Worm (Caenorhabditis elegans) whole organism, L2 larva: ENCODE results near the gene rpn-13.

Experiments used
- C34F6.9 ChIP-seq: fragments of 150-350 bp; optimal IDR thresholded peaks from 2 replicates; lab custom pipeline; 2014; ENCODE audit warnings: missing biosample characterization, missing genetic modification characterization
- R02D3.7 ChIP-seq: fragments of 150-350 bp; optimal IDR thresholded peaks from 2 replicates; lab custom pipeline; 2014; ENCODE audit warnings: missing biosample characterization, missing genetic modification characterization
- Y55F3AM.14 ChIP-seq: fragments of 200-800 bp; sonication (Bioruptor generic); optimal IDR thresholded peaks from 2 replicates; lab custom pipeline; 2018; ENCODE audit warnings: mild to moderate bottlenecking, missing genetic modification characterization, missing compliant biosample characterization
- alr-1 ChIP-seq: fragments of 150-350 bp; optimal IDR thresholded peaks from 2 replicates; lab custom pipeline; 2014; ENCODE audit warnings: missing biosample characterization, missing genetic modification characterization
- aly-2 ChIP-seq: fragments of 150-350 bp; optimal IDR thresholded peaks from 2 replicates; lab custom pipeline; 2014; ENCODE audit warnings: missing biosample characterization, missing genetic modification characterization
- ama-1 ChIP-seq: fragments of 150-350 bp; optimal IDR thresholded peaks from 2 replicates; lab custom pipeline; 2018; ENCODE audit warnings: inconsistent platforms
- blmp-1 ChIP-seq: sonication (generic microtip); optimal IDR thresholded peaks from 2 replicates; lab custom pipeline; 2017; ENCODE audit warnings: missing genetic modification characterization, mild to moderate bottlenecking, missing compliant biosample characterization, antibody characterized with exemption, moderate library complexity; ENCODE audit not compliant: insufficient read depth
- ceh-16 ChIP-seq: fragments of 150-350 bp; optimal IDR thresholded peaks from 2 replicates; lab custom pipeline; 2014; ENCODE audit warnings: missing biosample characterization, missing genetic modification characterization
- ceh-82 ChIP-seq: fragments of 150-350 bp; optimal IDR thresholded peaks from 2 replicates; lab custom pipeline; 2014; ENCODE audit warnings: missing biosample characterization, missing genetic modification characterization
- crh-2 ChIP-seq: sonication (generic microtip); optimal IDR thresholded peaks from 2 replicates; lab custom pipeline; 2017; ENCODE audit warnings: missing biosample characterization, missing genetic modification characterization
- dmd-4 ChIP-seq: sonication (generic microtip); optimal IDR thresholded peaks from 2 replicates; lab custom pipeline; 2017; ENCODE audit warnings: missing biosample characterization, missing genetic modification characterization
- elt-1 ChIP-seq: fragments of 150-350 bp; optimal IDR thresholded peaks from 2 replicates; lab custom pipeline; 2014; ENCODE audit warnings: missing biosample characterization, missing genetic modification characterization
- elt-3 ChIP-seq: sonication (generic microtip); optimal IDR thresholded peaks from 2 replicates; lab custom pipeline; 2017; ENCODE audit warnings: missing biosample characterization, missing genetic modification characterization
- fos-1 ChIP-seq: fragments of 150-350 bp; optimal IDR thresholded peaks from 2 replicates; lab custom pipeline; 2014; ENCODE audit warnings: missing biosample characterization, missing genetic modification characterization
- gmeb-1 ChIP-seq: fragments of 150-350 bp; optimal IDR thresholded peaks from 2 replicates; lab custom pipeline; 2014; ENCODE audit warnings: missing biosample characterization, missing genetic modification characterization
- lin-13 ChIP-seq: fragments of 150-350 bp; optimal IDR thresholded peaks from 2 replicates; lab custom pipeline; 2014; ENCODE audit warnings: missing biosample characterization, missing genetic modification reagents, missing genetic modification characterization
- lin-39 ChIP-seq: fragments of 150-350 bp; optimal IDR thresholded peaks from 2 replicates; lab custom pipeline; 2014; ENCODE audit warnings: missing biosample characterization, missing genetic modification reagents, missing genetic modification characterization
- lsy-2 ChIP-seq, 2 experiments: fragments of 150-350 bp in 1 of 2; sonication (generic microtip) in 1 of 2; optimal IDR thresholded peaks; 2 replicates each; lab custom pipeline; 2014 to 2017; ENCODE audit warnings: missing biosample characterization in 2 of 2, missing genetic modification characterization in 2 of 2
- mab-5 ChIP-seq: fragments of 150-350 bp; optimal IDR thresholded peaks from 2 replicates; lab custom pipeline; 2014; ENCODE audit warnings: missing biosample characterization, missing genetic modification characterization
- mbf-1 ChIP-seq: sonication (generic microtip); optimal IDR thresholded peaks from 2 replicates; lab custom pipeline; 2017; ENCODE audit warnings: missing biosample characterization, missing genetic modification characterization
- mdl-1 ChIP-seq, 2 experiments: fragments of 150-350 bp in 1 of 2; sonication (generic microtip) in 1 of 2; optimal IDR thresholded peaks; 2 replicates each; lab custom pipeline; 2017; ENCODE audit warnings: missing biosample characterization in 2 of 2, missing genetic modification characterization in 2 of 2
- nhr-10 ChIP-seq: sonication (generic microtip); optimal IDR thresholded peaks from 2 replicates; lab custom pipeline; 2017; ENCODE audit warnings: missing biosample characterization, missing genetic modification characterization
- nhr-12 ChIP-seq: fragments of 150-350 bp; optimal IDR thresholded peaks from 2 replicates; lab custom pipeline; 2014; ENCODE audit warnings: missing biosample characterization, missing genetic modification characterization
- nhr-129 ChIP-seq: fragments of 150-350 bp; optimal IDR thresholded peaks from 2 replicates; lab custom pipeline; 2014; ENCODE audit warnings: missing biosample characterization, missing genetic modification characterization
- nhr-21 ChIP-seq: fragments of 150-350 bp; optimal IDR thresholded peaks from 2 replicates; lab custom pipeline; 2014; ENCODE audit warnings: missing biosample characterization, missing genetic modification characterization
- nhr-23 ChIP-seq: fragments of 150-350 bp; optimal IDR thresholded peaks from 2 replicates; lab custom pipeline; 2014; ENCODE audit warnings: missing biosample characterization, missing genetic modification reagents, missing genetic modification characterization
- nhr-237 ChIP-seq: fragments of 150-350 bp; optimal IDR thresholded peaks from 2 replicates; lab custom pipeline; 2014; ENCODE audit warnings: missing biosample characterization, missing genetic modification characterization
- nhr-25 ChIP-seq: fragments of 150-350 bp; sonication (generic microtip); optimal IDR thresholded peaks from 3 replicates; lab custom pipeline; 2014; ENCODE audit warnings: missing biosample characterization, missing genetic modification characterization
- nhr-6 ChIP-seq: fragments of 150-350 bp; optimal IDR thresholded peaks from 2 replicates; lab custom pipeline; 2014; ENCODE audit warnings: missing biosample characterization, missing genetic modification characterization
- nhr-77 ChIP-seq: fragments of 150-350 bp; optimal IDR thresholded peaks from 2 replicates; lab custom pipeline; 2014; ENCODE audit warnings: missing biosample characterization, missing genetic modification characterization
- sem-4 ChIP-seq: fragments of 150-350 bp; optimal IDR thresholded peaks from 2 replicates; lab custom pipeline; 2014; ENCODE audit warnings: missing biosample characterization, missing genetic modification reagents, missing genetic modification characterization
- skn-1 ChIP-seq: sonication (generic microtip); optimal IDR thresholded peaks from 2 replicates; lab custom pipeline; 2017; ENCODE audit warnings: missing biosample characterization, missing genetic modification characterization
- sma-3 ChIP-seq: sonication (generic microtip); optimal IDR thresholded peaks from 2 replicates; lab custom pipeline; 2016; ENCODE audit warnings: missing genetic modification reagents, missing genetic modification characterization, missing compliant biosample characterization
- sma-9 ChIP-seq, 2 experiments: fragments of 150-350 bp in 1 of 2; sonication (generic microtip) in 1 of 2; optimal IDR thresholded peaks; 2 replicates each; lab custom pipeline; 2014 to 2016; ENCODE audit warnings: missing genetic modification characterization in 2 of 2, mild to moderate bottlenecking in 1 of 2, missing biosample characterization in 1 of 2, missing compliant biosample characterization in 1 of 2, missing genetic modification reagents in 1 of 2, moderate library complexity in 1 of 2
- snpc-4 ChIP-seq: fragments of 150-350 bp; optimal IDR thresholded peaks from 2 replicates; lab custom pipeline; 2014; ENCODE audit warnings: missing biosample characterization, missing genetic modification characterization
- unc-39 ChIP-seq: fragments of 150-350 bp; optimal IDR thresholded peaks from 2 replicates; lab custom pipeline; 2014; ENCODE audit warnings: missing biosample characterization, missing genetic modification characterization
- unc-55 ChIP-seq: fragments of 150-350 bp; sonication (generic microtip); optimal IDR thresholded peaks from 3 replicates; lab custom pipeline; 2014; ENCODE audit warnings: missing biosample characterization, missing genetic modification reagents, missing genetic modification characterization
- unc-62 ChIP-seq: fragments of 150-350 bp; optimal IDR thresholded peaks from 2 replicates; lab custom pipeline; 2014; ENCODE audit warnings: missing biosample characterization, missing genetic modification reagents, missing genetic modification characterization
- zag-1 ChIP-seq: fragments of 150-350 bp; optimal IDR thresholded peaks from 2 replicates; lab custom pipeline; 2014; ENCODE audit warnings: missing biosample characterization, missing genetic modification characterization
- ztf-11 ChIP-seq: sonication (generic microtip); optimal IDR thresholded peaks from 2 replicates; lab custom pipeline; 2017; ENCODE audit warnings: missing biosample characterization, missing genetic modification characterization
- ztf-4 ChIP-seq: fragments of 150-350 bp; optimal IDR thresholded peaks from 2 replicates; lab custom pipeline; 2014; ENCODE audit warnings: missing biosample characterization, missing genetic modification characterization

The rpn-13 gene

DNA sequence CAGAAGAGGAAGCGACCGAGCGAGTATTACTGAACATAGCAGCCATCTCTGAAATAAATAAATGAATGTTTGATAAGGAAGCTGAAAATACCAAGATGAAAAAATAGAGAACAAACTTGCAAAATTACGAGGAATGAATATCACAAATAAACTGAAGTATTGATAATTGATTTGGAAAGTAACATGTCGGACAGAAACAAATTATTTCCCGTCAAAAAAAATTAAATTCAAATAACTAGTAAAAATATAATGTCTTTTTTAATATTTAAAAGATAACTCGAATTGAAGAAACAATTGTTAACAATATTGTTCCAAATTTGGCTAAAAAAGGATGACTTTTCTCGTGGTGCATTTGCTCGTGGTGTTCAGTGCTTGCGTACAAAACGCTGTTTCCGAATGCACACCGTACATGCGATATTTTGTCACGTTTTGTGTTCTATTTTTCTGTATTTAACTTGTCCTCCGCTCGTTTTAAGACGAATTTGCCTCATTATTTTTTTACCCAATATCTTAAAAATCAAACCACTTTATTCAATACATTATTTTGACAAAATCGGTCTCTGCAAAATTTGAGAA, at the start of gene rpn-13:
Gene rpn-13 (minus strand): TSS at position 51 of the 576 bp plus-strand sequence.
- TF ChIP-seq dmd-4 (tag; lab: Kevin White, UChicago) (no peak), mdl-1 (tag; optimal IDR thresholded peaks at IDR 0.05; lab: Kevin White, UChicago) (peak in 1 of 2 experiments; percentile 8), ceh-82 (tag; lab: Kevin White, UChicago) (no peak), crh-2 (peak; percentile 58), gmeb-1 (tag; lab: Kevin White, UChicago) (peak; percentile 48), lsy-2 (tag; optimal IDR thresholded peaks at IDR 0.05; lab: Kevin White, UChicago) (peak; percentile 86 to 98), C34F6.9 (peak; percentile 81), nhr-77 (no peak), mab-5 (tag; lab: Kevin White, UChicago) (no peak), nhr-25 (peak; percentile 38), skn-1 (tag; lab: Kevin White, UChicago) (peak; percentile 76), fos-1 (tag; lab: Kevin White, UChicago) (peak; percentile 36), unc-55 (peak; percentile 83), lin-13 (GFP tag; lab: Kevin White, UChicago) (peak; percentile 55), nhr-129 (tag; lab: Kevin White, UChicago) (peak; percentile 79)

DNA sequence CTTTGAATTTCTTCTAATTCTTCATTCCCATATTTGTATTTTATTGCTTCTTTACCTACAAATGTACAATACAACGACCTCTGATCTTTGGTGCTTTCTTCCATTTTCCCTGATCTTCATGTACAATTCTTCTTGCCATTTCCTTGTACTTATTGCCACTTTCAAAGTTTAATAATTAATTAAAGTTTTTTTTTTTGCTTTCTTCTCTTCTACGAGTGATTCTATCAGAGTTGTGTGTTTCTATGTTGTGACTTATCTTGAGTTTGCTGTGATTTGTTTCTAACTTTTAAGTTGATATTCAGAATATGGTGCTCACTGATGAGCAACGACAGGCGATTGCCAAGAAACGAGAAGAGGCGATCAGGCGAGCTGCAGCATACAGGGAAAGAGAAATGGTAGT, 48.9 kb upstream of the rpn-13 start, which contains the start of gene smrc-1:
Gene smrc-1 (plus strand): TSS at position 301 of the 400 bp plus-strand sequence.
- TF ChIP-seq aly-2 (tag; lab: Kevin White, UChicago), result no peak
- no peak for TF ChIP-seq nhr-25
- TF ChIP-seq blmp-1 (tag; lab: Kevin White, UChicago), result no peak
- TF ChIP-seq nhr-129 (tag; lab: Kevin White, UChicago), result no peak
- TF ChIP-seq gmeb-1 (tag; lab: Kevin White, UChicago), result no peak
- no peak for TF ChIP-seq nhr-12 (tag; lab: Kevin White, UChicago)
- TF ChIP-seq crh-2, result no peak
- no peak for TF ChIP-seq mbf-1
- no peak for TF ChIP-seq snpc-4 (tag; lab: Kevin White, UChicago)
- TF ChIP-seq sma-9 (GFP tag; optimal IDR thresholded peaks at IDR 0.05; lab: Kevin White, UChicago), result no peak
- no peak for TF ChIP-seq sma-9 (tag; optimal IDR thresholded peaks at IDR 0.05; lab: Kevin White, UChicago)
- TF ChIP-seq nhr-23, result no peak

DNA sequence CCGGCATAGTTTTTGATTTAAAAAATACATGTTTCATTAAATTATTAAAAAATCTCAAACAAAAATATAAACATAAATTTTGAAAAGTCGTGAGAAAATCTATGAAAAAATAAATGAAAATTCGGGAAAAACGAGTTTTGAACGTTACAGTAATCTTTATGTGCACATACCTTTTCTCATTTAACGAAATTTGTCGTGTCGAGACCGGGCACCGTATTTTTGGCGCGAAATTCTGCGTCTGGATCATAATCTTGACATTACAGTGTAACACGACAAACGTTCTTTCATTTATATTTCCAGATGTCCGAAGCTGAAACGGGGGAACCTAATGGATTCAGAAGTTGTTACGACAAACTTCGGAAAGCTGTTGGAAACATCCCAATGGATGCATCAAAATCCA, 47.8 kb upstream of the rpn-13 start, which contains the start of gene C16A3.2:
Gene C16A3.2 (plus strand): TSS at position 301 of the 400 bp plus-strand sequence.
- TF ChIP-seq lin-13 (GFP tag; lab: Kevin White, UChicago), result no peak
- no peak for TF ChIP-seq ama-1 (lab: Kevin White, UChicago)
- no peak for TF ChIP-seq zag-1 (tag; lab: Kevin White, UChicago)
- TF ChIP-seq lsy-2 (tag; optimal IDR thresholded peaks at IDR 0.05; lab: Kevin White, UChicago), result no peak
- TF ChIP-seq ceh-16 (tag; lab: Kevin White, UChicago), result no peak
- no peak for TF ChIP-seq aly-2 (tag; lab: Kevin White, UChicago)
- TF ChIP-seq nhr-21 (tag; lab: Kevin White, UChicago), result no peak
- no peak for TF ChIP-seq gmeb-1 (tag; lab: Kevin White, UChicago)
- no peak for TF ChIP-seq sma-9 (GFP tag; optimal IDR thresholded peaks at IDR 0.05; lab: Kevin White, UChicago)
- no peak for TF ChIP-seq sma-9 (tag; optimal IDR thresholded peaks at IDR 0.05; lab: Kevin White, UChicago)
- no peak for TF ChIP-seq Y55F3AM.14 (GFP tag; lab: Kevin White, UChicago)
- no peak for TF ChIP-seq elt-3 (tag; lab: Kevin White, UChicago)
- TF ChIP-seq blmp-1 (tag; lab: Kevin White, UChicago), result no peak
- TF ChIP-seq elt-1, result no peak
- no peak for TF ChIP-seq nhr-6
- no peak for TF ChIP-seq nhr-12 (tag; lab: Kevin White, UChicago)
- TF ChIP-seq, all 48 proteins: peak for 0

- TF ChIP-seq R02D3.7 (tag; lab: Kevin White, UChicago), result no peak
- peak; percentile 21 for TF ChIP-seq nhr-21 (tag; lab: Kevin White, UChicago)
- no peak for TF ChIP-seq nhr-10 (tag; lab: Kevin White, UChicago)
- no peak for TF ChIP-seq mdl-1 (tag; optimal IDR thresholded peaks at IDR 0.05; lab: Kevin White, UChicago)
- peak; percentile 51 for TF ChIP-seq unc-55
- no peak for TF ChIP-seq nhr-129 (tag; lab: Kevin White, UChicago)
- TF ChIP-seq lin-39 (tag; lab: Kevin White, UChicago), result no peak
- no peak for TF ChIP-seq ztf-4 (tag; lab: Kevin White, UChicago)
- TF ChIP-seq unc-39 (tag; lab: Kevin White, UChicago), result no peak
- TF ChIP-seq lsy-2 (tag; optimal IDR thresholded peaks at IDR 0.05; lab: Kevin White, UChicago), result peak; percentile 85 to 97
- no peak for TF ChIP-seq Y55F3AM.14 (GFP tag; lab: Kevin White, UChicago)
- TF ChIP-seq skn-1 (tag; lab: Kevin White, UChicago), result no peak
- TF ChIP-seq nhr-6, result no peak
- no peak for TF ChIP-seq lin-13 (GFP tag; lab: Kevin White, UChicago)
- no peak for TF ChIP-seq snpc-4 (tag; lab: Kevin White, UChicago)
- no peak for TF ChIP-seq dmd-4 (tag; lab: Kevin White, UChicago)
- no peak for TF ChIP-seq alr-1 (tag; lab: Kevin White, UChicago)
- no peak for TF ChIP-seq aly-2 (tag; lab: Kevin White, UChicago)
- TF ChIP-seq ztf-11 (tag; lab: Kevin White, UChicago), result no peak
- no peak for TF ChIP-seq sma-3 (GFP tag; lab: Kevin White, UChicago)
- peak; percentile 5 for TF ChIP-seq crh-2
- no peak for TF ChIP-seq nhr-25
- no peak for TF ChIP-seq C34F6.9
- no peak for TF ChIP-seq nhr-77
- TF ChIP-seq gmeb-1 (tag; lab: Kevin White, UChicago), result no peak
- no peak for TF ChIP-seq zag-1 (tag; lab: Kevin White, UChicago)
- TF ChIP-seq nhr-237 (tag; lab: Kevin White, UChicago), result no peak
- TF ChIP-seq unc-62 (GFP tag; lab: Kevin White, UChicago), result no peak
- TF ChIP-seq fos-1 (tag; lab: Kevin White, UChicago), result peak; percentile 6
- TF ChIP-seq sem-4 (tag; lab: Kevin White, UChicago), result no peak
Observed at ce11 chrIII:6382987-6383602, 41.4 kb upstream of the rpn-13 start, which contains the start of gene let-716. Gene let-716 (plus strand): TSS chrIII:6383552.
